Worm (Caenorhabditis elegans): ENCODE data around the gene mpz-5.

The mpz-5 gene

DNA sequence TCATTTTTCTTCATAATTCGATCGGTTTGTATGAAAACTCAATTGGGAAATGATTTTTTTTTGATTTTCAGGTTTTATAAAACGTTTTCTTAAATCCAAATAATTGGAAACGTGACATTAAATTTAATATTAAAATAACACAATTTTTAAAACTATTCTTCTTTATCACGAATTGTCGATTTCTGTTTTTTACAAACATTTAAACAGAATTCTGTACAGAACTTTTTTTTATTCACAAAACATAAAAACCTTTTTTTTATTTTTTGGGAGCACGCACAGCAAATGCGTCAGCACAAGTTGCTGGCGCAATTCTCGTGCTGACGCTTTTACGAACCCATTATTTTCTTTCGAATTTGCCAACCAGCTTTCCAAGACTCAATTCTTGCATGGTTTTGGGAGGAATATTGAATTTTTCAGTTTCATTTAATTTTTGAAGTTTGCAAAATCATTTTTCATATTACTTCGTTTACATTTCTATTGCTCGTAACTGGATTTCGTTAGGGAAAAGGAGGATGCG lies at the start of gene mpz-5:
Gene mpz-5, minus strand, starts transcription at position 51 of the 517 bp plus-strand sequence.
- TF ChIP-seq ceh-36 (tag; optimal IDR thresholded peaks at IDR 0.05) (peak; percentile 13), hmg-4 (GFP tag; optimal IDR thresholded peaks at IDR 0.05) (peak; percentile 26), F13C5.2 (tag; optimal IDR thresholded peaks at IDR 0.05) (peak; percentile 65), tbx-37 (GFP tag; conservative IDR thresholded peaks at IDR 0.05) (no peak)

DNA sequence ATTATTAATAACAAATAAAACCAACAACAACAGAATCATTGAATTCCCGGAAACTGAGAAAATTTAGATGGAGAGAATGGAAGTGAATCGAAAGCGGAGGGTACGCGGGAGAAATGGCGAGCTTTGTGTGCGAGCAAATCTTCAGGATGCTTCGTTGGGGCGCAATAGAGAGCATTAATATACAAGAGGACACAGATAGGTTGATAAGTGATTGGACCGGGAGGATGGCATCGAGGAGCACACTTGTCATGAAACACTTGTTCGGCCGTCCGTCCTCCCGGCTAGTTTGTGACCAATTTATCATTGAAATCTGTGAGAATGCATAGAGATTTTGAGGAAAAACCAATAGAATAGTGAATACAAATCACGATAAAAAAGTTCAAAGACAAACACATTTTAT lies 48.6 kb upstream of the mpz-5 start:
- TF ChIP-seq tbx-11 (GFP tag; IDR thresholded peaks at IDR 0.05) = no peak
- no peak for TF ChIP-seq ceh-36 (tag; optimal IDR thresholded peaks at IDR 0.05)
- no peak for TF ChIP-seq tbx-37 (GFP tag; conservative IDR thresholded peaks at IDR 0.05)
- no peak for TF ChIP-seq flt-1 (GFP tag; IDR thresholded peaks at IDR 0.05)

DNA sequence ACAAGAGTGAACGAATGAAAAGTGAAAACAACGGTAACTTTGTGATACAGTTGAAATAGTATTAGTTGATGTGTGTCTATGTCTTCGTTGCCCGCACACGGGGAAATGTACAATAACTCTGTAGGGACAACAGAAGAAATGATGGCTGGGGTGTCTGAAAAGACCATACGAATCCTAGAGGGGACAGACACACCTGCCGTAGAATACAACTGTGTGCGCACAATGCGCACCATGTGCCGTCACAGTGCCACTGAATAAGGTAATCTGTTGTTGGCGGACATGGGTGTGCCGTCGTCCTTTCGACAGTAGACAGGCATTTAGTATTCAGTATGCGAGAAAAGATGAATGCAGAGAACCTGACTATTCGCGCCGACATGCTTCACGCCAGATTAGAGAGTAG lies 47.6 kb upstream of the mpz-5 start:
- TF ChIP-seq hmbx-1 (tag; optimal IDR thresholded peaks at IDR 0.05) (no peak), ceh-13 (GFP tag; optimal IDR thresholded peaks at IDR 0.05) (no peak), flt-1 (GFP tag; IDR thresholded peaks at IDR 0.05) (no peak), tbx-37 (GFP tag; conservative IDR thresholded peaks at IDR 0.05) (no peak), hmg-4 (GFP tag; optimal IDR thresholded peaks at IDR 0.05) (peak; percentile 15)

DNA sequence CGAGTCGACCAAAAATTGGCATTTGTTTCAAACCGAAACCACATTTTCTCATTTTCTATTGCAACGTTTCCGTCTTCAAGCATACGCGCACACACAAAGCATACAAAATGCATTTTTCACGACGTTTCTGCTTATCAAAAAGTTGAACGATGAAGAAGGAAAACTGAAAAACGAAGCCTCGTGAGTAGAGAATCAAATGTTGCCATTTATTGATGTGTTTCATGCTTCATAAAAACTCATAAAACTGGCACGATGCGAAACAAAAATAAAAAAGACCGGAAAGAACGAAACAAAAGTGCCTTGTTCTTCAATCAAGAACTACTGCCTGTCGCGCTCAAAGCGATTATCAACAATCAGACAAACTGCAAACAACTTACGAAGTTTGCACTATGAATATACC lies 46.8 kb upstream of the mpz-5 start:
- TF ChIP-seq tbx-11 (GFP tag; IDR thresholded peaks at IDR 0.05) (no peak), hnd-1 (tag; optimal IDR thresholded peaks at IDR 0.05) (no peak), ets-7 (tag; optimal IDR thresholded peaks at IDR 0.05) (no peak), ama-1 (optimal IDR thresholded peaks at IDR 0.05) (no peak), B0310.2 (tag; optimal IDR thresholded peaks at IDR 0.05) (no peak), hmbx-1 (tag; optimal IDR thresholded peaks at IDR 0.05) (no peak), sea-1 (GFP tag; conservative IDR thresholded peaks at IDR 0.05) (no peak), hmg-4 (GFP tag; optimal IDR thresholded peaks at IDR 0.05) (no peak), ceh-36 (tag; optimal IDR thresholded peaks at IDR 0.05) (no peak), scrt-1 (GFP tag; IDR thresholded peaks at IDR 0.05) (no peak), ceh-13 (GFP tag; optimal IDR thresholded peaks at IDR 0.05) (no peak), aly-1 (tag; optimal IDR thresholded peaks at IDR 0.05) (no peak), tra-4 (tag; optimal IDR thresholded peaks at IDR 0.05) (no peak), tbx-37 (GFP tag; conservative IDR thresholded peaks at IDR 0.05) (no peak), pes-1 (GFP tag; IDR thresholded peaks at IDR 0.05) (no peak), F13C5.2 (tag; optimal IDR thresholded peaks at IDR 0.05) (no peak), flt-1 (GFP tag; IDR thresholded peaks at IDR 0.05) (no peak)

DNA sequence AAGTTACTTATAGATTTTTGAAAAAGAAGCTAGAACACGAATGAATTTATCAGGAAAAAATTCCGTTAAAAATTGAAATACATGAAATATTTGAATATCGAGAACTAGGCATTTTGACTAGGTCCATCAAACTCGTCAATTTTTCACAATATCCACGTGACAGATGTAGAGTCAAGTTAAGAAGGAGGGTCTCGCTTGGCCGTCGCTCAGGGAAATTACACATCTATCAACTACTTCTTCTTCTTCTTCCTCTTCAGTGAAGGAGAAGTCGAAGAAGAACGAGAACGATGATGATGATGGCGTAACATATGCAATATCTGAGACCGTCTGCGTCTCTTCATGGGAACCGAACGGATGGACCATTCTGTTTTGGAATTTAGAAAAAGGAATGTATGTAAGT lies 46.3 kb upstream of the mpz-5 start:
- TF ChIP-seq tbx-11 (GFP tag; IDR thresholded peaks at IDR 0.05) (no peak), ama-1 (optimal IDR thresholded peaks at IDR 0.05) (no peak), hmbx-1 (tag; optimal IDR thresholded peaks at IDR 0.05) (no peak), B0310.2 (tag; optimal IDR thresholded peaks at IDR 0.05) (no peak), aly-1 (tag; optimal IDR thresholded peaks at IDR 0.05) (no peak), ets-7 (tag; optimal IDR thresholded peaks at IDR 0.05) (no peak), pes-1 (GFP tag; IDR thresholded peaks at IDR 0.05) (no peak), scrt-1 (GFP tag; IDR thresholded peaks at IDR 0.05) (no peak), hmg-4 (GFP tag; optimal IDR thresholded peaks at IDR 0.05) (no peak)

DNA sequence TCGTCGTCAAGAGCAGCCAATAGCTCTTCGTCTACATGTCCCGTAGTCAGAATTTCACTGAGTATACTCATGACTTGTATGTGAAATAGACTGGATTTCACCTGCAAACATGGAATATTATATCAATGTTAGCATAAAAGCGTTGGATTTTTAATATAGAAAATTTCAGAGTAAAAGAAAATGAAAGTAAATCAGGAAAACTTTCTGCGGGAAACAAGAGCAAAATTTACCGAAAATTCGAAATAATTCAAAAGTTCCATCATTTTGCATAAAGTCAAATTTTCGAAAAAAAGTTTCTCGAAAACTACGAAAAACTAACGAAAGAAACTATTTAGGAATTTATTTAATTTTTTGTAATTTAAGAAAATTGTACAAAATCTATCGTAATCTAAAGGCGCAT lies 44.2 kb upstream of the mpz-5 start, which contains the start of gene F13B12.6:
Gene F13B12.6, minus strand, starts transcription at position 101 of the 400 bp plus-strand sequence.
- TF ChIP-seq hmg-4 (GFP tag; optimal IDR thresholded peaks at IDR 0.05) = no peak
- no peak for TF ChIP-seq F13C5.2 (tag; optimal IDR thresholded peaks at IDR 0.05)
- no peak for TF ChIP-seq aly-1 (tag; optimal IDR thresholded peaks at IDR 0.05)

DNA sequence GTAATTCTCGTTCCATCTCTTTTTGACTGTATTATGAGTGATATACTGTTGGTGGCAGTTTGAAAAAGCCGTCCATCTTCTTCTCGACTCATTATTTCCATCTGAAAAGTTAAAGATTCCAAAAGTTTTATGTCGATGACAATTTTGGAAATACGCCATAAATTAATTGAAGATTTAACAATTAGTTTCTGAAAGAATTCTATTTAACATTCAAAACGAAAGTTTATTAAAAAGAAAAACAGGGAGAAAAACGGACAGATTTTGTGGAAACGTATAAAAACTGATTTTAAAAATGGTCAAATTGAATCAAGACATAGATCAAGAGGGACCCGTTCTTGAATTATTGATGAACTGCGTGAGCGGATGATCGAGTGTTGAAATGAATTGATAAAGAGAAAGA lies 40.2 kb upstream of the mpz-5 start, which contains the start of gene R10H10.7:
Gene R10H10.7, minus strand, starts transcription at position 101 of the 400 bp plus-strand sequence.
- no peak for TF ChIP-seq ama-1 (optimal IDR thresholded peaks at IDR 0.05)
- no peak for TF ChIP-seq flt-1 (GFP tag; IDR thresholded peaks at IDR 0.05)
- TF ChIP-seq tbx-37 (GFP tag; conservative IDR thresholded peaks at IDR 0.05) = no peak
- no peak for TF ChIP-seq ets-7 (tag; optimal IDR thresholded peaks at IDR 0.05)
- no peak for TF ChIP-seq B0310.2 (tag; optimal IDR thresholded peaks at IDR 0.05)
- no peak for TF ChIP-seq pes-1 (GFP tag; IDR thresholded peaks at IDR 0.05)
- TF ChIP-seq hmbx-1 (tag; optimal IDR thresholded peaks at IDR 0.05) = no peak
- no peak for TF ChIP-seq hnd-1 (tag; optimal IDR thresholded peaks at IDR 0.05)
- TF ChIP-seq tra-4 (tag; optimal IDR thresholded peaks at IDR 0.05) = no peak
- TF ChIP-seq tbx-11 (GFP tag; IDR thresholded peaks at IDR 0.05) = no peak
- no peak for TF ChIP-seq ceh-36 (tag; optimal IDR thresholded peaks at IDR 0.05)
- TF ChIP-seq scrt-1 (GFP tag; IDR thresholded peaks at IDR 0.05) = no peak
- no peak for TF ChIP-seq sea-1 (GFP tag; conservative IDR thresholded peaks at IDR 0.05)
- no peak for TF ChIP-seq aly-1 (tag; optimal IDR thresholded peaks at IDR 0.05)
- no peak for TF ChIP-seq ceh-13 (GFP tag; optimal IDR thresholded peaks at IDR 0.05)
- TF ChIP-seq F13C5.2 (tag; optimal IDR thresholded peaks at IDR 0.05) = no peak

DNA sequence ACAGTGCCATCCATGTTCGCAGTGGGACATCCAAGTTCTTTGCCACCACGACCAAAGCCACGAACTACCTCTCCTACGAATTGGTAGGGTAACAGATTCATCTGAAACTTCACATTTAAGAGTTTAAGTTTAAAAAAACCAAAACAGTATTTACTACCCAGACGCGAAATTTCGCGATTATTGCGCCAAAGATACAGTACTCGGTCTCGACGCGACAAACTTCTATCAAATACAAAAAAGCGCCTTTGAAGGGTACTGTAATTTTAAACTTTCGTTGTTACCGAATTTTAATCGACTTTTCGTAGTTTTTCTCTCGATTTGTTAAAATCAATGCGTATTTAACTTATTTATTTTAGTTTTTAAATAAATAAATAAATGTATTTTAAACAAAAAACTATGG lies 35.8 kb upstream of the mpz-5 start, which contains the start of gene rfk-1:
Gene rfk-1, minus strand, starts transcription at position 101 of the 400 bp plus-strand sequence.
- no peak for TF ChIP-seq tra-4 (tag; optimal IDR thresholded peaks at IDR 0.05)
- no peak for TF ChIP-seq ceh-13 (GFP tag; optimal IDR thresholded peaks at IDR 0.05)
- no peak for TF ChIP-seq ceh-36 (tag; optimal IDR thresholded peaks at IDR 0.05)
- TF ChIP-seq sea-1 (GFP tag; conservative IDR thresholded peaks at IDR 0.05) = no peak
- no peak for TF ChIP-seq aly-1 (tag; optimal IDR thresholded peaks at IDR 0.05)
- TF ChIP-seq hnd-1 (tag; optimal IDR thresholded peaks at IDR 0.05) = no peak
- TF ChIP-seq flt-1 (GFP tag; IDR thresholded peaks at IDR 0.05) = no peak
- TF ChIP-seq ama-1 (optimal IDR thresholded peaks at IDR 0.05) = no peak
